Worm (Caenorhabditis elegans): ENCODE results near the gene Y75B8A.8.

The Y75B8A.8 gene

DNA sequence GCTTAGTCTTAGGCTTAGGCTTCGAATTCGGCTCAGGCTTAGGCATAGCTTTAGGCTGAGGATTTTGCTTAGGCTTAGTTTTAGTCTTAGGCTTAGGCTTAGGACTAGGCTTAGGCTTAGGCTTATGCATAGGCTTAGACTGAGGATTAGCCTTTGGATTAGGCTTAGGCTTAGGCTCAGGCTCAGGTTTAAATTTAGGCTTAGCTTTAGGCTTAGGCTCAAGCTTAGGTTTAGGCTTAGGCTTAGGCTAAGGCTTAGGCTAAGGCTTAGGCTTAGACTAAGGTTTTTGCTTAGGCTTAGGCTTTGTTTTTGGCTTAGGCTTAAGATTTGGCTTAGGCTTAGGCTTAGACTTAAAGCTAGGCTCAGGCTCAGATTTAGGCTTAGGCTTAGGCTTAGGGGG is 28.8 kb upstream of the Y75B8A.8 start:
- TF ChIP-seq sma-3 (GFP tag; optimal IDR thresholded peaks at IDR 0.05) = no peak
- no peak for TF ChIP-seq nhr-129 (tag; optimal IDR thresholded peaks at IDR 0.05)
- no peak for TF ChIP-seq mab-5 (tag; optimal IDR thresholded peaks at IDR 0.05)
- no peak for TF ChIP-seq nhr-6 (tag; optimal IDR thresholded peaks at IDR 0.05)
- no peak for TF ChIP-seq lin-13 (GFP tag; optimal IDR thresholded peaks at IDR 0.05)
- TF ChIP-seq sma-9 (GFP tag; optimal IDR thresholded peaks at IDR 0.05) = no peak
- TF ChIP-seq sma-9 (tag; optimal IDR thresholded peaks at IDR 0.05) = no peak
- TF ChIP-seq ama-1 (optimal IDR thresholded peaks at IDR 0.05) = no peak

DNA sequence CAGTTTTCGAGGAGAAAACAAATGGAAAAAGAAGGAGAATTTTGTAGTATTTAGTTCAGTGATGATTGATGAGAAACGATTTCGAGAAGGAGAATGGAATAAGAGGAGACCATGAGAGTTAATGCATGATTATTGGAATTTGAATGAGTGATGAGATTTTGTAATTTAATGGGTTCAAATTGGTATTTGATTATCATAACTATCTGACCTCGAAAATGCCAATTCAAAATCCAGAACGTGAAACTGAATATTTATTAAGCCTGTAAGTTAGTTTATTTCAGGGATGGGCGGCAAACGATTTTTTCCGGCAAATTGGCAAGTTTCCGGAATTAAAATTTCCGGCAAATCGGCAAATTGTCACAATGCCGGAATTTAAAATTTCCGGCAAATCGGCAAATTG is 27.4 kb upstream of the Y75B8A.8 start:
- TF ChIP-seq crh-2 (tag; optimal IDR thresholded peaks at IDR 0.05) (no peak), elt-3 (tag; optimal IDR thresholded peaks at IDR 0.05) (no peak), lsy-2 (tag; optimal IDR thresholded peaks at IDR 0.05) (no peak), sma-9 (GFP tag; optimal IDR thresholded peaks at IDR 0.05) (no peak), sma-9 (tag; optimal IDR thresholded peaks at IDR 0.05) (no peak), C34F6.9 (tag; optimal IDR thresholded peaks at IDR 0.05) (no peak), nhr-21 (tag; optimal IDR thresholded peaks at IDR 0.05) (no peak), mbf-1 (tag; optimal IDR thresholded peaks at IDR 0.05) (no peak), nhr-10 (tag; optimal IDR thresholded peaks at IDR 0.05) (no peak), mdl-1 (tag; optimal IDR thresholded peaks at IDR 0.05) (no peak), nhr-77 (tag; optimal IDR thresholded peaks at IDR 0.05) (no peak), lin-11 (tag; optimal IDR thresholded peaks at IDR 0.05) (no peak), ztf-1 (GFP tag; conservative IDR thresholded peaks at IDR 0.05) (no peak), fos-1 (tag; optimal IDR thresholded peaks at IDR 0.05) (no peak), nhr-23 (tag; optimal IDR thresholded peaks at IDR 0.05) (no peak), F13H6.1 (tag; optimal IDR thresholded peaks at IDR 0.05) (no peak), unc-55 (GFP tag; optimal IDR thresholded peaks at IDR 0.05) (no peak), ZK546.5 (tag; optimal IDR thresholded peaks at IDR 0.05) (no peak), dmd-4 (tag; optimal IDR thresholded peaks at IDR 0.05) (no peak), nhr-237 (tag; optimal IDR thresholded peaks at IDR 0.05) (no peak), unc-62 (GFP tag; optimal IDR thresholded peaks at IDR 0.05) (no peak)

- TF ChIP-seq fos-1 (tag; optimal IDR thresholded peaks at IDR 0.05) = peak; percentile 81
- TF ChIP-seq crh-2 (tag; optimal IDR thresholded peaks at IDR 0.05) = peak; percentile 56
- TF ChIP-seq sma-3 (GFP tag; optimal IDR thresholded peaks at IDR 0.05) = no peak
- peak; percentile 29 for TF ChIP-seq skn-1 (tag; optimal IDR thresholded peaks at IDR 0.05)
These were observed 25.0 kb upstream of the Y75B8A.8 start for ce11 chrIII:12135580-12135979.

DNA sequence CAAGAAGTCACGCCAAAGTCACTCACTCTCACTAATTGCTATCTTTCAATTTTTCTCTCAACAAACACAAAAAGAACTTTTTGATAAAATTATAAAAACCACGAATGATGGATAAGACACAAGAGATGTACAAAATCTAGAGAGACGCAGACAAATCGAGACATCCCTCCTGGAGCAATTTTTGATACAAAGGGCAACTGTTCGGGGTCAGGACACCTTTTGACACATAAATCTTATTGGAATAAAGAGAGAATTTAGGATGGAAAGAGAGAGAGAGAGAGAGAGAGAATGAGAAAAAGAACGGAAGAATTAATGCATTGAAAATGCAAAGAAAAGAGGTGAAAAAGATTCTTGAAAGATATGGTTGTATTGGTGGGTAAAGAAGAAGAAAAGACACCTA is 23.5 kb upstream of the Y75B8A.8 start:
- TF ChIP-seq peb-1 (tag; optimal IDR thresholded peaks at IDR 0.05) = no peak
- no peak for TF ChIP-seq dmd-4 (tag; optimal IDR thresholded peaks at IDR 0.05)
- peak; percentile 45 for TF ChIP-seq C34F6.9 (tag; optimal IDR thresholded peaks at IDR 0.05)
- TF ChIP-seq lin-39 (tag; optimal IDR thresholded peaks at IDR 0.05) = no peak
- TF ChIP-seq mab-5 (tag; optimal IDR thresholded peaks at IDR 0.05) = peak; percentile 58
- TF ChIP-seq unc-62 (GFP tag; optimal IDR thresholded peaks at IDR 0.05) = no peak
- no peak for TF ChIP-seq elt-3 (tag; optimal IDR thresholded peaks at IDR 0.05)
- peak; percentile 18 for TF ChIP-seq sma-9 (GFP tag; optimal IDR thresholded peaks at IDR 0.05)
- no peak for TF ChIP-seq sma-9 (tag; optimal IDR thresholded peaks at IDR 0.05)
- TF ChIP-seq ztf-1 (GFP tag; conservative IDR thresholded peaks at IDR 0.05) = no peak
- peak in 1 of 2 experiments; percentile 20 for TF ChIP-seq lsy-2 (tag; optimal IDR thresholded peaks at IDR 0.05)
- TF ChIP-seq F13H6.1 (tag; optimal IDR thresholded peaks at IDR 0.05) = no peak
- TF ChIP-seq ztf-11 (tag; optimal IDR thresholded peaks at IDR 0.05) = no peak
- TF ChIP-seq egl-27 (tag; optimal IDR thresholded peaks at IDR 0.05) = no peak
- TF ChIP-seq nhr-129 (tag; optimal IDR thresholded peaks at IDR 0.05) = no peak
- TF ChIP-seq ZK546.5 (tag; optimal IDR thresholded peaks at IDR 0.05) = no peak
- no peak for TF ChIP-seq nhr-77 (tag; optimal IDR thresholded peaks at IDR 0.05)
- TF ChIP-seq nhr-6 (tag; optimal IDR thresholded peaks at IDR 0.05) = no peak
- no peak for TF ChIP-seq unc-39 (tag; optimal IDR thresholded peaks at IDR 0.05)
- no peak for TF ChIP-seq ceh-16 (tag; optimal IDR thresholded peaks at IDR 0.05)
- TF ChIP-seq Y55F3AM.14 (GFP tag; optimal IDR thresholded peaks at IDR 0.05) = no peak
- TF ChIP-seq elt-1 (tag; optimal IDR thresholded peaks at IDR 0.05) = no peak
- TF ChIP-seq nhr-11 (tag; optimal IDR thresholded peaks at IDR 0.05) = no peak
- no peak for TF ChIP-seq sem-4 (tag; optimal IDR thresholded peaks at IDR 0.05)
